Worm (Caenorhabditis elegans) whole organism, early embryonic: ENCODE measurements around the gene F32D8.2.

Experiments
- F13C5.2 ChIP-seq: sonication (generic microtip); optimal IDR thresholded peaks from 2 replicates; lab custom pipeline; 2017; ENCODE audit warnings: mild to moderate bottlenecking, missing genetic modification characterization, inconsistent platforms, missing compliant biosample characterization
- ets-7 ChIP-seq: sonication (generic microtip); optimal IDR thresholded peaks from 2 replicates; lab custom pipeline; 2016; ENCODE audit warnings: missing genotype, missing genetic modification characterization, missing compliant biosample characterization
- flt-1 ChIP-seq: fragments of 200-800 bp; sonication (Bioruptor generic); IDR thresholded peaks from 2 replicates; pipeline ENCODE4 v1.3.6; 2022; ENCODE audit warnings: missing genetic modification characterization, missing compliant biosample characterization
- hnd-1 ChIP-seq: sonication (generic microtip); optimal IDR thresholded peaks from 2 replicates; lab custom pipeline; 2016; ENCODE audit warnings: missing genetic modification characterization, missing compliant biosample characterization
- sea-1 ChIP-seq: fragments of 200-800 bp; sonication (Bioruptor generic); conservative IDR thresholded peaks from 2 replicates; pipeline ENCODE4 v1.3.6; 2022; ENCODE audit warnings: missing genetic modification characterization, missing compliant biosample characterization

ce11 chrV:10859775-10860174 lies 23.8 kb upstream of the F32D8.2 start:
- TF ChIP-seq sea-1 (GFP tag; lab: Robert Waterston, UW) (no peak), F13C5.2 (tag; lab: Kevin White, UChicago) (no peak), hnd-1 (tag; lab: Kevin White, UChicago) (no peak), ets-7 (tag; lab: Kevin White, UChicago) (no peak), flt-1 (no peak)
